Worm (Caenorhabditis elegans) whole organism, L1 larva: ENCODE measurements around the gene T04F3.3.
A peak's percentile ranks its signal among the peaks of the same experiment; 100 is the strongest.

Experiments
- C04F5.9 ChIP-seq: sonication (generic microtip); optimal IDR thresholded peaks from 2 replicates; lab custom pipeline; 2016; ENCODE audit warnings: missing genetic modification characterization, missing compliant biosample characterization
- C34B4.2 ChIP-seq: sonication (generic microtip); optimal IDR thresholded peaks from 2 replicates; lab custom pipeline; 2017; ENCODE audit warnings: mild to moderate bottlenecking, missing genetic modification characterization, missing compliant biosample characterization
- F16B12.6 ChIP-seq: fragments of 150-350 bp; optimal IDR thresholded peaks from 2 replicates; lab custom pipeline; 2014; ENCODE audit warnings: missing biosample characterization, missing genetic modification characterization
- Y116A8C.19 ChIP-seq: sonication (generic microtip); optimal IDR thresholded peaks from 2 replicates; lab custom pipeline; 2016; ENCODE audit warnings: missing compliant biosample characterization, missing genetic modification characterization, borderline replicate concordance
- aha-1 ChIP-seq: fragments of 150-350 bp; optimal IDR thresholded peaks from 2 replicates; lab custom pipeline; 2014; ENCODE audit warnings: missing biosample characterization, missing genetic modification characterization
- alr-1 ChIP-seq: fragments of 200-800 bp; sonication (Bioruptor generic); optimal IDR thresholded peaks from 2 replicates; lab custom pipeline; 2018; ENCODE audit warnings: borderline replicate concordance, mild to moderate bottlenecking, missing genetic modification characterization, missing compliant biosample characterization
- ama-1 ChIP-seq: fragments of 150-350 bp; optimal IDR thresholded peaks from 2 replicates; lab custom pipeline; 2014
- ceh-63 ChIP-seq: fragments of 200-800 bp; sonication (Bioruptor generic); optimal IDR thresholded peaks from 2 replicates; lab custom pipeline; 2018; ENCODE audit warnings: mild to moderate bottlenecking, missing genetic modification characterization, missing compliant biosample characterization
- ceh-8 ChIP-seq: fragments of 200-800 bp; sonication (Bioruptor generic); optimal IDR thresholded peaks from 2 replicates; lab custom pipeline; 2018; ENCODE audit warnings: mild to moderate bottlenecking, missing genetic modification characterization, moderate library complexity, missing compliant biosample characterization
- ceh-88 ChIP-seq: fragments of 200-800 bp; sonication (Bioruptor generic); IDR thresholded peaks from 2 replicates; pipeline ENCODE4 v1.3.6; 2022; ENCODE audit warnings: missing genetic modification characterization, missing compliant biosample characterization
- ces-1 ChIP-seq: fragments of 150-350 bp; optimal IDR thresholded peaks from 2 replicates; lab custom pipeline; 2014; ENCODE audit warnings: missing biosample characterization, missing genetic modification reagents, missing genetic modification characterization
- efl-1 ChIP-seq, 4 experiments: fragments of 150-350 bp; optimal IDR thresholded peaks in 3 of 4; peaks in 1 of 4; 1 replicate in 1 of 4; 2 replicates in 3 of 4; lab custom pipeline; 2014; ENCODE audit warnings: missing biosample characterization in 2 of 4, missing genetic modification characterization in 2 of 4, missing genetic modification reagents in 2 of 4
- efl-3 ChIP-seq: fragments of 200-800 bp; sonication (Bioruptor generic); optimal IDR thresholded peaks from 2 replicates; lab custom pipeline; 2018; ENCODE audit warnings: mild to moderate bottlenecking, missing genetic modification characterization, missing compliant biosample characterization
- elt-3 ChIP-seq, 6 experiments: fragments of 150-350 bp in 1 of 6; sonication (generic microtip); optimal IDR thresholded peaks; 2 replicates each; lab custom pipeline; 2017 to 2018; ENCODE audit warnings: missing biosample characterization in 6 of 6, missing genetic modification characterization in 6 of 6, inconsistent platforms in 1 of 6
- ets-5 ChIP-seq: fragments of 200-800 bp; sonication (Bioruptor generic); IDR thresholded peaks from 2 replicates; pipeline ENCODE4 v1.3.6; 2022; ENCODE audit warnings: missing genetic modification characterization, missing compliant biosample characterization
- fkh-10 ChIP-seq: sonication (generic microtip); optimal IDR thresholded peaks from 2 replicates; lab custom pipeline; 2017; ENCODE audit warnings: missing biosample characterization, missing genetic modification reagents, missing genetic modification characterization
- fos-1 ChIP-seq: fragments of 150-350 bp; optimal IDR thresholded peaks from 2 replicates; lab custom pipeline; 2014; ENCODE audit warnings: missing biosample characterization, missing genetic modification characterization
- hlh-17 ChIP-seq: fragments of 200-800 bp; sonication (Bioruptor generic); optimal IDR thresholded peaks from 2 replicates; lab custom pipeline; 2018; ENCODE audit warnings: missing genetic modification characterization, mild to moderate bottlenecking, missing compliant biosample characterization, moderate library complexity, borderline replicate concordance
- hlh-4 ChIP-seq: sonication (generic microtip); optimal IDR thresholded peaks from 2 replicates; lab custom pipeline; 2016; ENCODE audit warnings: mild to moderate bottlenecking, missing genetic modification characterization, missing compliant biosample characterization
- hpl-2 ChIP-seq: fragments of 150-350 bp; optimal IDR thresholded peaks from 2 replicates; lab custom pipeline; 2014; ENCODE audit warnings: missing biosample characterization, missing genetic modification reagents, missing genetic modification characterization
- jun-1 ChIP-seq: fragments of 150-350 bp; optimal IDR thresholded peaks from 2 replicates; lab custom pipeline; 2014; ENCODE audit warnings: missing biosample characterization, missing genetic modification reagents, missing genetic modification characterization
- lin-39 ChIP-seq: fragments of 150-350 bp; optimal IDR thresholded peaks from 2 replicates; lab custom pipeline; 2014; ENCODE audit warnings: missing biosample characterization, missing genetic modification reagents, missing genetic modification characterization
- lir-3 ChIP-seq: sonication (generic microtip); optimal IDR thresholded peaks from 2 replicates; lab custom pipeline; 2016; ENCODE audit warnings: mild to moderate bottlenecking, missing genetic modification characterization, moderate library complexity, missing compliant biosample characterization; ENCODE audit not compliant: poor library complexity
- lsy-2 ChIP-seq, 2 experiments: fragments of 150-350 bp; optimal IDR thresholded peaks; 2 replicates each; lab custom pipeline; 2014; ENCODE audit warnings: missing biosample characterization in 2 of 2, missing genetic modification characterization in 2 of 2
- mab-9 ChIP-seq: fragments of 200-800 bp; sonication (Bioruptor generic); IDR thresholded peaks from 2 replicates; pipeline ENCODE4 v1.3.6; 2022; ENCODE audit warnings: missing genetic modification reagents, missing genetic modification characterization, missing compliant biosample characterization
- mef-2 ChIP-seq: fragments of 150-350 bp; optimal IDR thresholded peaks from 2 replicates; lab custom pipeline; 2014; ENCODE audit warnings: missing biosample characterization, missing genetic modification characterization
- nhr-11 ChIP-seq: fragments of 150-350 bp; optimal IDR thresholded peaks from 2 replicates; lab custom pipeline; 2014; ENCODE audit warnings: missing biosample characterization, missing genetic modification characterization
- nhr-12 ChIP-seq: sonication (generic microtip); optimal IDR thresholded peaks from 2 replicates; lab custom pipeline; 2017; ENCODE audit warnings: missing biosample characterization, missing genetic modification characterization
- nhr-19 ChIP-seq: fragments of 200-800 bp; sonication (Bioruptor generic); conservative IDR thresholded peaks from 2 replicates; pipeline ENCODE4 v1.3.6; 2022; ENCODE audit warnings: missing genetic modification characterization, missing compliant biosample characterization
- nhr-20 ChIP-seq: sonication (generic microtip); optimal IDR thresholded peaks from 2 replicates; lab custom pipeline; 2016; ENCODE audit warnings: mild to moderate bottlenecking, missing genetic modification characterization, missing compliant biosample characterization
- nhr-237 ChIP-seq: fragments of 150-350 bp; optimal IDR thresholded peaks from 2 replicates; lab custom pipeline; 2014; ENCODE audit warnings: missing biosample characterization, missing genetic modification characterization
- nhr-47 ChIP-seq: sonication (generic microtip); optimal IDR thresholded peaks from 2 replicates; lab custom pipeline; 2016; ENCODE audit warnings: mild to moderate bottlenecking, missing genetic modification characterization, moderate library complexity, missing compliant biosample characterization
- nhr-71 ChIP-seq: sonication (generic microtip); optimal IDR thresholded peaks from 2 replicates; lab custom pipeline; 2016; ENCODE audit warnings: mild to moderate bottlenecking, missing genetic modification characterization, moderate library complexity, missing compliant biosample characterization
- nhr-76 ChIP-seq: sonication (generic microtip); optimal IDR thresholded peaks from 2 replicates; lab custom pipeline; 2017; ENCODE audit warnings: missing biosample characterization, missing genetic modification characterization
- nhr-77 ChIP-seq: fragments of 150-350 bp; optimal IDR thresholded peaks from 2 replicates; lab custom pipeline; 2014; ENCODE audit warnings: missing biosample characterization, missing genetic modification characterization
- nhr-84 ChIP-seq: sonication (generic microtip); optimal IDR thresholded peaks from 2 replicates; lab custom pipeline; 2017; ENCODE audit warnings: missing biosample characterization, missing genetic modification characterization
- nhr-85 ChIP-seq: sonication (generic microtip); peaks from one replicate; lab custom pipeline; 2016; ENCODE audit warnings: missing genetic modification characterization, inconsistent platforms, missing compliant biosample characterization
- nhr-90 ChIP-seq: sonication (generic microtip); optimal IDR thresholded peaks from 2 replicates; lab custom pipeline; 2016; ENCODE audit warnings: mild to moderate bottlenecking, missing genetic modification characterization, missing compliant biosample characterization; ENCODE audit not compliant: poor library complexity
- pag-3 ChIP-seq: sonication (generic microtip); optimal IDR thresholded peaks from 2 replicates; lab custom pipeline; 2017; ENCODE audit warnings: missing genetic modification characterization, mild to moderate bottlenecking, missing compliant biosample characterization, antibody characterized with exemption, borderline replicate concordance; ENCODE audit not compliant: insufficient read depth
- rnt-1 ChIP-seq: sonication (generic microtip); optimal IDR thresholded peaks from 2 replicates; lab custom pipeline; 2016; ENCODE audit warnings: mild to moderate bottlenecking, missing genetic modification characterization, moderate library complexity, missing compliant biosample characterization
- snpc-4 ChIP-seq: fragments of 150-350 bp; optimal IDR thresholded peaks from 2 replicates; lab custom pipeline; 2014; ENCODE audit warnings: missing biosample characterization, missing genetic modification characterization
- swsn-7 ChIP-seq: sonication (generic microtip); optimal IDR thresholded peaks from 2 replicates; lab custom pipeline; 2016; ENCODE audit warnings: missing genetic modification characterization, missing compliant biosample characterization
- tbx-2 ChIP-seq: sonication (generic microtip); optimal IDR thresholded peaks from 2 replicates; lab custom pipeline; 2016; ENCODE audit warnings: missing genetic modification characterization, missing compliant biosample characterization
- tlp-1 ChIP-seq: fragments of 150-350 bp; optimal IDR thresholded peaks from 2 replicates; lab custom pipeline; 2014; ENCODE audit warnings: missing biosample characterization, missing genetic modification characterization
- unc-130 ChIP-seq: fragments of 150-350 bp; optimal IDR thresholded peaks from 2 replicates; lab custom pipeline; 2017; ENCODE audit warnings: missing biosample characterization, missing genetic modification characterization, inconsistent platforms
- unc-30 ChIP-seq: sonication (generic microtip); optimal IDR thresholded peaks from 2 replicates; lab custom pipeline; 2017; ENCODE audit warnings: missing biosample characterization, missing genetic modification characterization
- unc-86 ChIP-seq: sonication (generic microtip); optimal IDR thresholded peaks from 2 replicates; lab custom pipeline; 2016; ENCODE audit warnings: missing genetic modification characterization, missing compliant biosample characterization
- unc-98 ChIP-seq: fragments of 200-800 bp; sonication (Bioruptor generic); IDR thresholded peaks from 2 replicates; pipeline ENCODE4 v1.3.6; 2022; ENCODE audit warnings: missing genetic modification characterization, missing compliant biosample characterization
- xbp-1 ChIP-seq: sonication (generic microtip); optimal IDR thresholded peaks from 2 replicates; lab custom pipeline; 2016; ENCODE audit warnings: missing genetic modification characterization, missing compliant biosample characterization
- zip-4 ChIP-seq: fragments of 200-800 bp; sonication (Bioruptor generic); optimal IDR thresholded peaks from 2 replicates; lab custom pipeline; 2018; ENCODE audit warnings: mild to moderate bottlenecking, missing genetic modification characterization, moderate library complexity, missing compliant biosample characterization
- ztf-11 ChIP-seq, 2 experiments: sonication (generic microtip); optimal IDR thresholded peaks; 2 replicates each; lab custom pipeline; 2016 to 2017; ENCODE audit warnings: missing genetic modification characterization in 2 of 2, missing biosample characterization in 1 of 2, missing compliant biosample characterization in 1 of 2
- ztf-4 ChIP-seq: fragments of 150-350 bp; optimal IDR thresholded peaks from 2 replicates; lab custom pipeline; 2014; ENCODE audit warnings: missing biosample characterization, missing genetic modification characterization

T04F3.3 gene

ce11 chrV:11799252-11799822 lies 40.6 kb downstream of the T04F3.3 start:
- TF ChIP-seq unc-86 (no peak), nhr-71 (peak; percentile 93), nhr-19 (GFP tag; lab: Robert Waterston, UW) (peak; percentile 82), xbp-1 (tag; lab: Kevin White, UChicago) (peak; percentile 32), fos-1 (tag; lab: Kevin White, UChicago) (no peak), ceh-8 (GFP tag; lab: Kevin White, UChicago) (no peak), nhr-76 (tag; lab: Kevin White, UChicago) (no peak), ama-1 (no peak), nhr-47 (tag; lab: Kevin White, UChicago) (peak; percentile 76), aha-1 (tag; lab: Kevin White, UChicago) (no peak), elt-3 (tag; optimal IDR thresholded peaks at IDR 0.05; lab: Kevin White, UChicago) (peak in 5 of 6 experiments; percentile 21 to 91 (median 48)), jun-1 (peak; percentile 24), mef-2 (tag; lab: Kevin White, UChicago) (no peak), hlh-17 (GFP tag; lab: Kevin White, UChicago) (no peak), C04F5.9 (tag; lab: Kevin White, UChicago) (no peak), nhr-90 (tag; lab: Kevin White, UChicago) (peak; percentile 88), unc-130 (tag; lab: Kevin White, UChicago) (peak; percentile 49), ceh-88 (GFP tag; lab: Robert Waterston, UW) (no peak), nhr-12 (tag; lab: Kevin White, UChicago) (no peak), rnt-1 (tag; lab: Kevin White, UChicago) (no peak), efl-3 (GFP tag; lab: Kevin White, UChicago) (no peak), lir-3 (tag; lab: Kevin White, UChicago) (peak; percentile 41), efl-1 (optimal IDR thresholded peaks at IDR 0.05; lab: Kevin White, UChicago) (no peak), efl-1 (GFP tag; optimal IDR thresholded peaks at IDR 0.05 in 1 of 2; lab: Kevin White, UChicago) (no peak), zip-4 (GFP tag; lab: Kevin White, UChicago) (no peak), tlp-1 (tag; lab: Kevin White, UChicago) (no peak), ces-1 (GFP tag; lab: Kevin White, UChicago) (no peak), pag-3 (tag; lab: Kevin White, UChicago) (no peak), ztf-11 (tag; optimal IDR thresholded peaks at IDR 0.05; lab: Kevin White, UChicago) (no peak), hpl-2 (GFP tag; lab: Kevin White, UChicago) (no peak), lsy-2 (tag; optimal IDR thresholded peaks at IDR 0.05; lab: Kevin White, UChicago) (peak; percentile 21 to 53), ets-5 (GFP tag; lab: Robert Waterston, UW) (no peak), nhr-20 (peak; percentile 94), lin-39 (no peak), unc-30 (no peak), nhr-77 (tag; lab: Kevin White, UChicago) (no peak), Y116A8C.19 (tag; lab: Kevin White, UChicago) (no peak), fkh-10 (GFP tag; lab: Kevin White, UChicago) (no peak), nhr-84 (tag; lab: Kevin White, UChicago) (no peak), F16B12.6 (tag; lab: Kevin White, UChicago) (no peak), snpc-4 (no peak), nhr-11 (tag; lab: Kevin White, UChicago) (no peak), ztf-4 (tag; lab: Kevin White, UChicago) (no peak), ceh-63 (GFP tag; lab: Kevin White, UChicago) (no peak), tbx-2 (peak; percentile 78), C34B4.2 (tag; lab: Kevin White, UChicago) (no peak), mab-9 (GFP tag; lab: Robert Waterston, UW) (peak; percentile 58; the same call in 1 of the 2 replicates), nhr-85 (tag; lab: Kevin White, UChicago) (peak; percentile 99), alr-1 (tag; lab: Kevin White, UChicago) (no peak), hlh-4 (tag; lab: Kevin White, UChicago) (no peak), nhr-237 (no peak), swsn-7 (tag; lab: Kevin White, UChicago) (peak; percentile 23), unc-98 (GFP tag; lab: Robert Waterston, UW) (no peak)
